Fruit fly (Drosophila melanogaster) whole organism, wandering third instar larva: Measurements from ENCODE around the gene CG14866.

Source experiments
- Abd-B ChIP-seq: fragments of >200 bp; optimal IDR thresholded peaks from 2 replicates; lab custom pipeline; 2017; ENCODE audit warnings: missing biosample characterization, missing genetic modification characterization
- CG32264 ChIP-seq: fragments of 200-800 bp; sonication (Bioruptor generic); optimal IDR thresholded peaks from 2 replicates; lab custom pipeline; 2016; ENCODE audit warnings: missing biosample characterization, missing genetic modification characterization
- CG9705 ChIP-seq: fragments of 200-800 bp; sonication (Bioruptor generic); optimal IDR thresholded peaks from 2 replicates; lab custom pipeline; 2018; ENCODE audit warnings: missing biosample characterization, mild to moderate bottlenecking, missing genetic modification characterization
- CrebA ChIP-seq: fragments of 200-800 bp; sonication (Bioruptor generic); optimal IDR thresholded peaks from 2 replicates; lab custom pipeline; 2016; ENCODE audit warnings: missing biosample characterization, mild to moderate bottlenecking, missing genetic modification characterization, borderline replicate concordance
- Dfd ChIP-seq: fragments of >200 bp; optimal IDR thresholded peaks from 2 replicates; lab custom pipeline; 2017; ENCODE audit warnings: missing biosample characterization, missing genetic modification characterization
- Dif ChIP-seq: fragments of 200-275, 200-300 bp; sonication (Bioruptor generic); optimal IDR thresholded peaks from 2 replicates; lab custom pipeline; 2018; ENCODE audit warnings: missing biosample characterization, missing genetic modification characterization; ENCODE audit not compliant: partially characterized antibody
- GATAd ChIP-seq: sonication (Bioruptor generic); optimal IDR thresholded peaks from 2 replicates; lab custom pipeline; 2016; ENCODE audit warnings: missing biosample characterization, missing genetic modification characterization
- HLH106 ChIP-seq: fragments of 200-800 bp; optimal IDR thresholded peaks from 3 replicates; lab custom pipeline; 2019; ENCODE audit warnings: missing biosample characterization, mild to moderate bottlenecking, missing genetic modification characterization, moderate library complexity
- Hnf4 ChIP-seq: fragments of 200-800 bp; sonication (Bioruptor generic); optimal IDR thresholded peaks from 2 replicates; lab custom pipeline; 2016; ENCODE audit warnings: missing biosample characterization, mild to moderate bottlenecking, missing genetic modification characterization
- Hr78 ChIP-seq: fragments of >200 bp; optimal IDR thresholded peaks from 2 replicates; lab custom pipeline; 2017; ENCODE audit warnings: missing biosample characterization, missing genetic modification characterization
- Jra ChIP-seq: sonication (Bioruptor generic); optimal IDR thresholded peaks from 2 replicates; lab custom pipeline; 2016; ENCODE audit warnings: missing biosample characterization, missing genetic modification characterization
- Mio ChIP-seq: sonication (Bioruptor generic); optimal IDR thresholded peaks from 2 replicates; lab custom pipeline; 2016; ENCODE audit warnings: missing biosample characterization, missing genetic modification characterization
- OdsH ChIP-seq: fragments of 200-800 bp; sonication (Bioruptor generic); optimal IDR thresholded peaks from 2 replicates; lab custom pipeline; 2016; ENCODE audit warnings: missing biosample characterization, mild to moderate bottlenecking, missing genetic modification characterization
- Rel ChIP-seq, 2 experiments: fragments of 200-800 bp; sonication (Bioruptor generic) in 1 of 2; optimal IDR thresholded peaks; 2 replicates in 1 of 2; 3 replicates in 1 of 2; lab custom pipeline; 2016 to 2019; ENCODE audit warnings: mild to moderate bottlenecking in 2 of 2, missing biosample characterization in 2 of 2, missing genetic modification characterization in 2 of 2, moderate library complexity in 1 of 2
- Sp1 ChIP-seq: fragments of 200-800 bp; sonication (Bioruptor generic); optimal IDR thresholded peaks from 3 replicates; lab custom pipeline; 2019; ENCODE audit warnings: missing biosample characterization, mild to moderate bottlenecking, missing genetic modification characterization, moderate library complexity
- Vsx2 ChIP-seq: fragments of 200-300, 225-300 bp; sonication (Bioruptor generic); optimal IDR thresholded peaks from 2 replicates; lab custom pipeline; 2018; ENCODE audit warnings: missing biosample characterization, missing genetic modification characterization; ENCODE audit not compliant: partially characterized antibody
- br ChIP-seq: fragments of 200-800 bp; sonication (Bioruptor generic); optimal IDR thresholded peaks from 2 replicates; lab custom pipeline; 2016; ENCODE audit warnings: missing biosample characterization, missing genetic modification characterization
- brk ChIP-seq: fragments of 200-800 bp; sonication (Bioruptor generic); optimal IDR thresholded peaks from 2 replicates; lab custom pipeline; 2016; ENCODE audit warnings: missing biosample characterization, mild to moderate bottlenecking, missing genetic modification characterization
- dl ChIP-seq, 2 experiments: fragments of 175-275, 200-275 bp in 1 of 2; fragments of 200-275 bp in 1 of 2; sonication (Bioruptor generic); optimal IDR thresholded peaks; lab custom pipeline; 2018; ENCODE audit warnings: mild to moderate bottlenecking in 2 of 2, missing biosample characterization in 2 of 2, missing genetic modification characterization in 2 of 2, moderate library complexity in 2 of 2; ENCODE audit not compliant: partially characterized antibody in 2 of 2, insufficient read depth in 1 of 2
- dmrt93B ChIP-seq: fragments of 200-800 bp; sonication (Bioruptor generic); optimal IDR thresholded peaks from 2 replicates; lab custom pipeline; 2018; ENCODE audit warnings: missing biosample characterization, mild to moderate bottlenecking, missing genetic modification characterization
- dsf ChIP-seq: sonication (Bioruptor generic); optimal IDR thresholded peaks from 2 replicates; lab custom pipeline; 2016; ENCODE audit warnings: missing biosample characterization, missing genetic modification characterization, borderline replicate concordance
- ey ChIP-seq: fragments of 200-800 bp; sonication (Bioruptor generic); optimal IDR thresholded peaks from 2 replicates; lab custom pipeline; 2016; ENCODE audit warnings: missing biosample characterization, missing genetic modification characterization
- foxo ChIP-seq, 2 experiments: fragments of 200-800 bp; sonication (Bioruptor generic); optimal IDR thresholded peaks; 2 replicates in 1 of 2; 3 replicates in 1 of 2; lab custom pipeline; 2016 to 2017; ENCODE audit warnings: missing biosample characterization in 2 of 2, missing genetic modification characterization in 2 of 2
- fru ChIP-seq: fragments of 200-800 bp; sonication (Bioruptor generic); optimal IDR thresholded peaks from 3 replicates; lab custom pipeline; 2016; ENCODE audit warnings: missing biosample characterization, mild to moderate bottlenecking, missing genetic modification characterization
- h ChIP-seq: fragments of 200-800 bp; sonication (Bioruptor generic); optimal IDR thresholded peaks from 3 replicates; lab custom pipeline; 2016; ENCODE audit warnings: missing biosample characterization, mild to moderate bottlenecking, missing genetic modification characterization
- jim ChIP-seq: fragments of 175-275, 200-325 bp; sonication (Bioruptor generic); optimal IDR thresholded peaks from 2 replicates; lab custom pipeline; 2016; ENCODE audit warnings: missing biosample characterization, mild to moderate bottlenecking, missing genetic modification characterization
- lola ChIP-seq: fragments of >200 bp; optimal IDR thresholded peaks from 2 replicates; lab custom pipeline; 2017; ENCODE audit warnings: missing biosample characterization, missing genetic modification characterization
- pan ChIP-seq: fragments of >200 bp; optimal IDR thresholded peaks from 2 replicates; lab custom pipeline; 2017
- psq ChIP-seq: fragments of 200-800 bp; sonication (Bioruptor generic); optimal IDR thresholded peaks from 3 replicates; lab custom pipeline; 2017; ENCODE audit warnings: missing biosample characterization, mild to moderate bottlenecking, missing genetic modification characterization, moderate library complexity
- rgr ChIP-seq: fragments of 200-800 bp; sonication (Bioruptor generic); optimal IDR thresholded peaks from 3 replicates; lab custom pipeline; 2016; ENCODE audit warnings: missing biosample characterization, mild to moderate bottlenecking, missing genetic modification characterization
- sage ChIP-seq: fragments of 200-800 bp; sonication (Bioruptor generic); optimal IDR thresholded peaks from 2 replicates; lab custom pipeline; 2016; ENCODE audit warnings: missing biosample characterization, mild to moderate bottlenecking, missing genetic modification characterization
- sv ChIP-seq: fragments of 200-800 bp; sonication (Bioruptor generic); optimal IDR thresholded peaks from 3 replicates; lab custom pipeline; 2016; ENCODE audit warnings: missing biosample characterization, missing genetic modification characterization
- usp ChIP-seq: fragments of >200 bp; optimal IDR thresholded peaks from 2 replicates; lab custom pipeline; 2017; ENCODE audit warnings: missing biosample characterization, missing genetic modification characterization
- woc ChIP-seq: sonication (Bioruptor generic); optimal IDR thresholded peaks from 2 replicates; lab custom pipeline; 2016; ENCODE audit warnings: missing biosample characterization, mild to moderate bottlenecking, missing genetic modification characterization

CG14866 gene

DNA sequence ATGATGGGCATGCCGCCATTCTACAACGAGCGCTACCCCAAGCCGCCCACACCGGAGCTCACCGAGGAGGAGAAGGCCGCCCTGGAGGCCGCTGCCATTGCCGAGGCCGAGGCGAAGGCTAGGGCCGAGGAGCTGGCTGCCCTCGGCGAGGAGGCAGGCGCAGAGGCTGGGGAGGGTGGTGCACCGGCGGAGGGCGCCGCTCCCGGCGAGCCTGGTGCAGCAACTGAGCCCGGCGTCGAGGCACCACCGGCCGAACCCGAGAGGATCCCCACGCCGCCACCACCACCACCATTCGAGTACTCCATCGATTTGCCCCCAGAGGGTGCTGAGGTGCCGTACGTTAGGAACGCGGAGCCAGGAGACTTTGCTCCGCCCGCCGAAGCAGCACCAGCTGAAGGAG, 11.0 kb upstream of the CG14866 start:
- TF ChIP-seq Hnf4 (GFP tag; lab: Kevin White, UChicago) (no peak), Dfd (GFP tag; lab: Kevin White, UChicago) (peak; percentile 96)

DNA sequence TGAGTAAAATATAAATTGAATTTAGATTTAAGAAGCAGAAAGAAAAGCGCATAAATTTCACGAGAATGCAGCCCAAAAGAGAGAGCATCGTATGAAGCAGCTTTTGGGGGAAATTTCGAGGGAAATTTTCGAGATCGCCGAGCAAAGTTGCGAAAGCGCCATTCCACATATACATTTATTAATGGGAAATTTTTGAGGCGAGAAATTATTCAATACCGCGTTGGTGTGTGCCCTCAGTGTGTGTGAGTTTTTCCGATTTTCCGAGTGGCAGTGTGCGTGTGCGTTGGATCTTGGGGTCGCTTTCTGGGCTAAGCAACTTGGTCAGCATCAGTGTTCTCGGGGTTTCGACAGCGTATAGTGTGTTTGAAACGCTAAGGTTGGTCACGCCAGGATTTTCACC, 6.3 kb upstream of the CG14866 start, which contains the start of gene Tm2:
Gene Tm2 (plus strand): TSS at position 270 of the 400 bp plus-strand sequence.
- no peak for TF ChIP-seq lola (GFP tag; lab: Kevin White, UChicago)
- TF ChIP-seq br (GFP tag; lab: Kevin White, UChicago): no peak
- TF ChIP-seq jim (GFP tag; lab: Kevin White, UChicago): no peak
- no peak for TF ChIP-seq sv (GFP tag; lab: Kevin White, UChicago)
- TF ChIP-seq Vsx2: no peak
- no peak for TF ChIP-seq dmrt93B
- no peak for TF ChIP-seq Dfd (GFP tag; lab: Kevin White, UChicago)
- TF ChIP-seq OdsH (GFP tag; lab: Kevin White, UChicago): no peak
- TF ChIP-seq Dif (GFP tag; lab: Kevin White, UChicago): no peak
- no peak for TF ChIP-seq Rel (GFP tag; optimal IDR thresholded peaks at IDR 0.05; lab: Kevin White, UChicago)
- no peak for TF ChIP-seq Rel (tag; optimal IDR thresholded peaks at IDR 0.05; lab: Kevin White, UChicago)
- TF ChIP-seq usp (GFP tag; lab: Kevin White, UChicago): no peak

DNA sequence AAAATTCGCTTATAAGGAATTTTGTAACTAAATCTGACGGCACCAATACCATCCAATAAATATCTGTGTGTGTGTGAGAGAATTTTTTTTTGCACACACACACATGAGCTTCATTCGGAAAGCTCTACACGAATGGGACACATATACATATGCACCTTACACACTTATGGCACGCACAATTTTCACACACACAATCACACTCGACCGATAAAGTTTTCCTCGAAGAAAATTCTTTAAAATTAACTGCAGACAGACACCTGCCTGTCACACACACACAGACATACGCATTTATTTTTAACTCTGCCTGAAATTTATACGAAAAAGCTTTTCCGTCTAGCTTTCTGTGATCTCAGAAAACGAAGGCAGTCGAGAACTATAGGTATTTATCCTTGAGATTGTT, 5.6 kb upstream of the CG14866 start:
- no peak for TF ChIP-seq ey
- no peak for TF ChIP-seq pan (lab: Kevin White, UChicago)
- TF ChIP-seq h (GFP tag; lab: Kevin White, UChicago): no peak
- no peak for TF ChIP-seq Jra (GFP tag; lab: Kevin White, UChicago)
- TF ChIP-seq Dfd (GFP tag; lab: Kevin White, UChicago): no peak
- no peak for TF ChIP-seq Vsx2
- no peak for TF ChIP-seq Abd-B (GFP tag; lab: Kevin White, UChicago)
- no peak for TF ChIP-seq Dif (GFP tag; lab: Kevin White, UChicago)
- TF ChIP-seq Mio (GFP tag; lab: Kevin White, UChicago): no peak
- TF ChIP-seq CG9705: no peak
- TF ChIP-seq brk (GFP tag; lab: Kevin White, UChicago): no peak
- TF ChIP-seq, all 38 proteins: peak for 0

DNA sequence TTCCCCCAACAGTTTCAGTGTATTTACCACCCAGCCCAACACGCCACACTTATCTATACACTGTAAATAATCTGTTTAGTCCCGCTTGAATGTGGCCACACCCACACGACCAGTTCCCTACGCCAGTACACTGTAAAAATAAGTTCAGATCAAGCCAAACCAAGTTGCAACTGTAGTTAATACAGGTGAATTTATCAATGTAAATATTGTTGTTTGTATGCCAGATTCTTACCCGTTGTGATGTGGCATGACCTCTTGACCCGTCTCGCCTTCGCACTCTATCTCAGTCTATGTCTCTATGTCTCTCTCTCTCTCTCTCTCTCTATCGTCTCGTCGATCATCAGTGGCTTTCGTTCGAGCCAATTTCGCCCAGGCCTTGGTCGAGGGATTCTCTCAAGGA, 2.4 kb upstream of the CG14866 start:
- TF ChIP-seq Dfd (GFP tag; lab: Kevin White, UChicago) (no peak), brk (GFP tag; lab: Kevin White, UChicago) (no peak), CG32264 (GFP tag; lab: Kevin White, UChicago) (no peak), Vsx2 (no peak), Mio (GFP tag; lab: Kevin White, UChicago) (no peak), pan (lab: Kevin White, UChicago) (no peak), sv (GFP tag; lab: Kevin White, UChicago) (no peak), jim (GFP tag; lab: Kevin White, UChicago) (no peak), Abd-B (GFP tag; lab: Kevin White, UChicago) (no peak), lola (GFP tag; lab: Kevin White, UChicago) (no peak)
- TF ChIP-seq, all 38 proteins: peak for 0

DNA sequence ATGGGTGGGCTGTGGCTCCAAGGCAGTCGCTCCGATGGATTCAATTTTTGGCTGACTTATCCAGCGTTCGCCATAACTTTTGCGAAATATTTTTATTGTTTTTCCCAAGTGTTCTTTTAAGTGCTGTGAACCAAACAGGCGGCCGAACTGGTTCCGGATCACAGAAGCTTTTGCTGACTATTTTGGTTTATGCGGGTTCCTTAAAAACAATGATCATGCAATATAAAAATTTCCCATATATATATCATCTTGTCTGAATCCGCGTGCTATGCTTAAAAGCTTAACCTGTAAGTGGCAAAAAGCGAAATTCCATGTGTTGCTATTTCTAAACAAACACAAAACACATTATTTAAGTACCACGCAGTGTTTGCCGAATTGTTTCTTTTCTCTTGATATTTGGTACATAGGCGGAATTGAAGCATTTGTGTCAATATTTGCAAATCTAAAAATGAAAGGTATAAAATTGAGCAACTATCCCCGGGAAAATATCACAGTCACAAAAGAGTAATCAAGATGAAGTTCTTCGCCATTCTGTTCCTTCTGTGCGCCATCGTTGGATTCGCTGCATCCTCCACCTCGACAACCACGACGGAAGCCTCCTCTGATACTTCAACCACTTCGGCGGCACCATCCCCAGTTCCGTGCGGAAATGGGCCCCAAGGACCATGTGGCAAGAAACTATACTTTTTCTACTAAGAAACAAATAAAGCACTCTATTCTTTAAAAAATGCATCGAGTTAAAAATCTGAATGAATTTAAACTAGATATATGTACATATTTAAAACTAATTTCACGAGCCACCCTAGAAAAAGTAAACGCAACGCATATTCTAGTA, 3.9 kb downstream of the CG14866 start, which contains the start of the genes CG6276 and CG44040:
Gene CG6276 (minus strand): TSS at position 158 of the 835 bp plus-strand sequence.
Gene CG44040 (plus strand): TSS at position 467 of the 835 bp plus-strand sequence.
- no peak for TF ChIP-seq dmrt93B
- peak; percentile 63 for TF ChIP-seq woc (GFP tag; lab: Kevin White, UChicago)
- peak; percentile 63 for TF ChIP-seq HLH106
- no peak for TF ChIP-seq CG32264 (GFP tag; lab: Kevin White, UChicago)
- no peak for TF ChIP-seq sv (GFP tag; lab: Kevin White, UChicago)
- TF ChIP-seq CrebA: no peak
- peak; percentile 47 for TF ChIP-seq CG9705
- no peak for TF ChIP-seq Dif (GFP tag; lab: Kevin White, UChicago)
- TF ChIP-seq OdsH (GFP tag; lab: Kevin White, UChicago): peak; percentile 38
- TF ChIP-seq GATAd (GFP tag; lab: Kevin White, UChicago): no peak
- TF ChIP-seq dsf: no peak
- peak; percentile 58 for TF ChIP-seq ey
- TF ChIP-seq brk (GFP tag; lab: Kevin White, UChicago): no peak
- no peak for TF ChIP-seq sage
- TF ChIP-seq Hnf4 (GFP tag; lab: Kevin White, UChicago): no peak
- no peak for TF ChIP-seq Hr78 (GFP tag; lab: Kevin White, UChicago)
- peak; percentile 69 for TF ChIP-seq rgr (GFP tag; lab: Kevin White, UChicago)
- no peak for TF ChIP-seq Dfd (GFP tag; lab: Kevin White, UChicago)
- TF ChIP-seq lola (GFP tag; lab: Kevin White, UChicago): no peak
- peak; percentile 58 for TF ChIP-seq fru (GFP tag; lab: Kevin White, UChicago)
- TF ChIP-seq Vsx2: no peak
- no peak for TF ChIP-seq dl (GFP tag; optimal IDR thresholded peaks at IDR 0.05; lab: Kevin White, UChicago; ENCODE audit: insufficient read depth in 1 of 2, partially characterized antibody in 2 of 2)
- no peak for TF ChIP-seq jim (GFP tag; lab: Kevin White, UChicago)
- TF ChIP-seq Jra (GFP tag; lab: Kevin White, UChicago): no peak
- peak; percentile 52 for TF ChIP-seq h (GFP tag; lab: Kevin White, UChicago)
- TF ChIP-seq Sp1 (GFP tag; lab: Kevin White, UChicago): no peak
- TF ChIP-seq psq (GFP tag; lab: Kevin White, UChicago): peak; percentile 19
- TF ChIP-seq Rel (GFP tag; optimal IDR thresholded peaks at IDR 0.05; lab: Kevin White, UChicago): no peak
- peak; percentile 82 for TF ChIP-seq Rel (tag; optimal IDR thresholded peaks at IDR 0.05; lab: Kevin White, UChicago)
- TF ChIP-seq Abd-B (GFP tag; lab: Kevin White, UChicago): no peak
- no peak for TF ChIP-seq br (GFP tag; lab: Kevin White, UChicago)
- TF ChIP-seq Mio (GFP tag; lab: Kevin White, UChicago): no peak
- peak in 1 of 2 experiments; percentile 59 for TF ChIP-seq foxo (GFP tag; optimal IDR thresholded peaks at IDR 0.05; lab: Kevin White, UChicago)
